Fruit fly (Drosophila melanogaster): ENCODE results near the gene CG45263.

Gene CG45263

dm6 chr3R:8352961-8353728 lies 124.3 kb downstream of the CG45263 start:
- no peak for TF ChIP-seq CTCF (optimal IDR thresholded peaks at IDR 0.05)
- no peak for TF ChIP-seq CG8478 (optimal IDR thresholded peaks at IDR 0.05)

dm6 chr3R:8349449-8350115 lies 127.8 kb downstream of the CG45263 start, which contains the start of gene Atg13:
Gene Atg13, plus strand, starts transcription at chr3R:8349815.
- no peak for TF ChIP-seq CTCF (optimal IDR thresholded peaks at IDR 0.05)
- no peak for TF ChIP-seq CG8478 (optimal IDR thresholded peaks at IDR 0.05)

dm6 chr3R:8349106-8349448 lies 128.3 kb downstream of the CG45263 start:
- TF ChIP-seq CG8478 (optimal IDR thresholded peaks at IDR 0.05), result no peak
- TF ChIP-seq CTCF (optimal IDR thresholded peaks at IDR 0.05), result no peak

dm6 chr3R:8347835-8348234 lies 129.6 kb downstream of the CG45263 start:
- TF ChIP-seq CG8478 (optimal IDR thresholded peaks at IDR 0.05), result no peak
- no peak for TF ChIP-seq CTCF (optimal IDR thresholded peaks at IDR 0.05)

- TF ChIP-seq CG8478 (optimal IDR thresholded peaks at IDR 0.05) (no peak), CTCF (optimal IDR thresholded peaks at IDR 0.05) (no peak)
Observed at dm6 chr3R:8347279-8347678, 130.1 kb downstream of the CG45263 start, which contains the start of gene CG7352. Gene CG7352, plus strand, starts transcription at chr3R:8347579.

- TF ChIP-seq CTCF (optimal IDR thresholded peaks at IDR 0.05) (no peak), CG8478 (optimal IDR thresholded peaks at IDR 0.05) (no peak)
Observed at dm6 chr3R:8344174-8344573, 133.2 kb downstream of the CG45263 start, which contains the start of gene DppIII. Gene DppIII, plus strand, starts transcription at chr3R:8344400.

dm6 chr3R:8343251-8343744 lies 134.1 kb downstream of the CG45263 start, which contains the start of the genes PNKP and COX7AL:
Gene PNKP, minus strand, starts transcription at chr3R:8343516.
Gene COX7AL, plus strand, starts transcription at chr3R:8343669.
- TF ChIP-seq CTCF (optimal IDR thresholded peaks at IDR 0.05), result no peak
- no peak for TF ChIP-seq CG8478 (optimal IDR thresholded peaks at IDR 0.05)

- TF ChIP-seq CG8478 (optimal IDR thresholded peaks at IDR 0.05) (no peak), CTCF (optimal IDR thresholded peaks at IDR 0.05) (peak in 1 of 2 experiments; percentile 16)
Observed at dm6 chr3R:8340675-8341275, 136.6 kb downstream of the CG45263 start, which contains the start of the genes COX7A and Arl2. Gene COX7A, minus strand, starts transcription at chr3R:8341043. Gene Arl2, plus strand, starts transcription at chr3R:8341100.

- TF ChIP-seq CTCF (optimal IDR thresholded peaks at IDR 0.05) (no peak), CG8478 (optimal IDR thresholded peaks at IDR 0.05) (no peak)
Observed at dm6 chr3R:8336012-8336567, 141.3 kb downstream of the CG45263 start.

dm6 chr3R:8334982-8335381 lies 142.4 kb downstream of the CG45263 start:
- TF ChIP-seq CTCF (optimal IDR thresholded peaks at IDR 0.05) (no peak), CG8478 (optimal IDR thresholded peaks at IDR 0.05) (no peak)

- TF ChIP-seq CG8478 (optimal IDR thresholded peaks at IDR 0.05) (no peak), CTCF (optimal IDR thresholded peaks at IDR 0.05) (no peak)
Observed at dm6 chr3R:8334471-8334783, 143.0 kb downstream of the CG45263 start.

dm6 chr3R:8333768-8334470 lies 143.5 kb downstream of the CG45263 start, which contains the start of gene Poxm:
Gene Poxm, minus strand, starts transcription at chr3R:8333792.
- no peak for TF ChIP-seq CG8478 (optimal IDR thresholded peaks at IDR 0.05)
- TF ChIP-seq CTCF (optimal IDR thresholded peaks at IDR 0.05), result no peak

- TF ChIP-seq CTCF (optimal IDR thresholded peaks at IDR 0.05), result no peak
- TF ChIP-seq CG8478 (optimal IDR thresholded peaks at IDR 0.05), result no peak
Observed at dm6 chr3R:8329628-8330027, 147.8 kb downstream of the CG45263 start.

dm6 chr3R:8327967-8328789 lies 149.2 kb downstream of the CG45263 start:
- no peak for TF ChIP-seq CTCF (optimal IDR thresholded peaks at IDR 0.05)
- TF ChIP-seq CG8478 (optimal IDR thresholded peaks at IDR 0.05), result no peak
